Fruit fly (Drosophila melanogaster) whole organism, pupa: ENCODE measurements around the gene gudu.
A peak's percentile ranks its signal among the peaks of the same experiment; 100 is the strongest.

Experiments used
- CG10348 ChIP-seq: fragments of 200-800 bp; sonication (Bioruptor generic); IDR thresholded peaks from 2 replicates; pipeline ENCODE4 v1.3.6; 2022; ENCODE audit warnings: missing biosample characterization, missing genetic modification characterization
- CG13204 ChIP-seq: fragments of 200-800 bp; sonication (Bioruptor generic); optimal IDR thresholded peaks from 2 replicates; lab custom pipeline; 2018; ENCODE audit warnings: missing biosample characterization, mild to moderate bottlenecking, missing genetic modification characterization, moderate library complexity
- CG17806 ChIP-seq: fragments of 200-800 bp; sonication (Bioruptor generic); optimal IDR thresholded peaks from 2 replicates; lab custom pipeline; 2018; ENCODE audit warnings: missing biosample characterization, mild to moderate bottlenecking, missing genetic modification characterization, moderate library complexity
- CG34367 ChIP-seq: fragments of 200-800 bp; sonication (Bioruptor generic); optimal IDR thresholded peaks from 2 replicates; lab custom pipeline; 2018; ENCODE audit warnings: missing biosample characterization, mild to moderate bottlenecking, missing genetic modification characterization
- CG4496 ChIP-seq: fragments of 200-800 bp; sonication (Bioruptor generic); IDR thresholded peaks from 3 replicates; pipeline ENCODE4 v1.3.6; 2022; ENCODE audit warnings: missing biosample characterization, missing genetic modification characterization
- CG8159 ChIP-seq: fragments of 200-800 bp; sonication (Bioruptor generic); optimal IDR thresholded peaks from 3 replicates; lab custom pipeline; 2018; ENCODE audit warnings: missing biosample characterization, mild to moderate bottlenecking, missing genetic modification characterization, moderate library complexity
- CG9948 ChIP-seq: fragments of 200-800 bp; sonication (Bioruptor generic); optimal IDR thresholded peaks from 2 replicates; lab custom pipeline; 2018; ENCODE audit warnings: missing biosample characterization, mild to moderate bottlenecking, missing genetic modification characterization, moderate library complexity
- Ets98B ChIP-seq: fragments of 200-800 bp; sonication (Bioruptor generic); IDR thresholded peaks from 2 replicates; pipeline ENCODE4 v1.3.6; 2022; ENCODE audit warnings: missing biosample characterization, missing genetic modification characterization
- Pif1A ChIP-seq: fragments of 200-800 bp; sonication (Bioruptor generic); optimal IDR thresholded peaks from 3 replicates; lab custom pipeline; 2016; ENCODE audit warnings: missing biosample characterization, missing genetic modification characterization
- Pif1B ChIP-seq: fragments of 200-800 bp; sonication (Bioruptor generic); optimal IDR thresholded peaks from 3 replicates; lab custom pipeline; 2016; ENCODE audit warnings: missing biosample characterization, missing genetic modification characterization
- Snoo ChIP-seq: fragments of 200-800 bp; sonication (Bioruptor generic); optimal IDR thresholded peaks from 3 replicates; lab custom pipeline; 2017; ENCODE audit warnings: missing biosample characterization, mild to moderate bottlenecking, missing genetic modification characterization, inconsistent platforms
- fd96Ca ChIP-seq: fragments of 200-800 bp; sonication (Bioruptor generic); IDR thresholded peaks from 3 replicates; pipeline ENCODE4 v1.3.6; 2022; ENCODE audit warnings: missing biosample characterization, missing genetic modification characterization
- rn ChIP-seq: fragments of 200-800 bp; sonication (Bioruptor generic); IDR thresholded peaks from 2 replicates; pipeline ENCODE4 v1.3.6; 2022; ENCODE audit warnings: missing biosample characterization, missing genetic modification characterization

DNA sequence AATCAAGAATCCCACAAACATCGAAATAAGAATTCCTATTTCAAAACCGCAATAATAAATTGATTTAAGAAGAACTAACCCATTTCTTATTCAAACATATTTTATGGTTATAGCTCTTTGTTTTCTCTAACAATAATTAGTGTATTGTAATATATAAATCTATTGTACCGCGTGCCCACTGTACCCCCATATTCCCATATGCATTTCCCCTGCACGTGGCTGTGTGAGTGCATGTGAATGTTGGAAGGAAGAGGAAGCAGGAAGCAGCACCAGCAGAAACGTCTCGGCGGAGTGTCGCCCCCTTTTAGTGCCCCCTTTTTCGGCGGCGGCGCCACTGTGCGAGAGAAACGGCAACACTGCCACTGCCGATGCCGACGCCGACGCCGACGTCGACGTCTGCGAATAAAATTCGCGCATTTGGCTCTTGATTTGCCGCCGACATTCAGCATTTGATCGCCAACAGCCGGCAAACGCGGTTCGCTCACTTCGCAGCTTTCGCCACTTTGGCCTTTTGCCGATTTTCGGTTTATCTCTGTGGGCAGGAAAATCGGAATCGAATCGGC is 35.1 kb downstream of the gudu start:
- TF ChIP-seq CG4496 (peak; percentile 91), CG13204 (GFP tag; lab: Kevin White, UChicago) (peak; percentile 72), CG34367 (peak; percentile 58), rn (GFP tag; lab: Robert Waterston, UW) (peak; percentile 45; the same call in 1 of the 2 replicates), Pif1A (peak; percentile 71), fd96Ca (GFP tag; lab: Robert Waterston, UW) (peak; percentile 86), CG8159 (peak; percentile 75), Ets98B (GFP tag; lab: Robert Waterston, UW) (peak; percentile 92), Snoo (tag; lab: Kevin White, UChicago) (peak; percentile 73), Pif1B (GFP tag; lab: Kevin White, UChicago) (peak; percentile 60), CG10348 (GFP tag; lab: Robert Waterston, UW) (0 out of 2 replicates have a peak, but pooled peaks have one; percentile 33), CG17806 (tag; lab: Kevin White, UChicago) (peak; percentile 67), CG9948 (peak; percentile 63)
